Worm (Caenorhabditis elegans) whole organism, late embryonic: ENCODE measurements around the gene T04F8.8.
A peak's percentile ranks its signal among the peaks of the same experiment; 100 is the strongest.

ENCODE experiments used
- ceh-9 ChIP-seq: sonication (generic microtip); optimal IDR thresholded peaks from 2 replicates; lab custom pipeline; 2016; ENCODE audit warnings: mild to moderate bottlenecking, missing genetic modification characterization, inconsistent platforms, missing compliant biosample characterization
- elt-2 ChIP-seq: sonication (generic microtip); optimal IDR thresholded peaks from 2 replicates; lab custom pipeline; 2016; ENCODE audit warnings: missing genetic modification reagents, missing genetic modification characterization, missing compliant biosample characterization
- fax-1 ChIP-seq: sonication (generic microtip); optimal IDR thresholded peaks from 2 replicates; lab custom pipeline; 2016; ENCODE audit warnings: missing genotype, missing genetic modification characterization, missing compliant biosample characterization
- fkh-10 ChIP-seq: fragments of 150-350 bp; optimal IDR thresholded peaks from 2 replicates; lab custom pipeline; 2014; ENCODE audit warnings: missing biosample characterization, missing genetic modification reagents, missing genetic modification characterization
- odd-2 ChIP-seq: sonication (generic microtip); optimal IDR thresholded peaks from 2 replicates; lab custom pipeline; 2017; ENCODE audit warnings: antibody characterized with exemption, mild to moderate bottlenecking, missing genetic modification characterization, missing compliant biosample characterization
- sdc-2 ChIP-seq: sonication (generic microtip); optimal IDR thresholded peaks from 2 replicates; lab custom pipeline; 2016; ENCODE audit warnings: missing genotype, missing genetic modification characterization, missing compliant biosample characterization
- unc-55 ChIP-seq: sonication (generic microtip); optimal IDR thresholded peaks from 2 replicates; lab custom pipeline; 2017; ENCODE audit warnings: missing biosample characterization, missing genetic modification reagents, missing genetic modification characterization

ce11 chrX:11662557-11662956, 15.3 kb downstream of the T04F8.8 start:
- TF ChIP-seq sdc-2 (no peak), odd-2 (tag; lab: Kevin White, UChicago) (no peak), elt-2 (tag; lab: Kevin White, UChicago) (peak; percentile 48), fkh-10 (GFP tag; lab: Kevin White, UChicago) (no peak), unc-55 (GFP tag; lab: Kevin White, UChicago) (no peak), ceh-9 (tag; lab: Kevin White, UChicago) (no peak), fax-1 (tag; lab: Kevin White, UChicago) (no peak)
